Fruit fly (Drosophila melanogaster): Measurements from ENCODE around the gene CG13473.

Gene CG13473

dm6 chr3L:14708053-14708452 is 20.5 kb upstream of the CG13473 start (continued):
- TF ChIP-seq CG3281 (GFP tag; optimal IDR thresholded peaks at IDR 0.05) (peak; percentile 65), lov (optimal IDR thresholded peaks at IDR 0.05) (no peak), lov (GFP tag; IDR thresholded peaks at IDR 0.05) (no peak), Camta (GFP tag; optimal IDR thresholded peaks at IDR 0.05) (peak; percentile 53), CG1792 (GFP tag; optimal IDR thresholded peaks at IDR 0.05) (peak; percentile 74), CG7839 (tag; optimal IDR thresholded peaks at IDR 0.05) (peak; percentile 8), unpg (GFP tag; optimal IDR thresholded peaks at IDR 0.05) (peak; percentile 33), B-H1 (GFP tag; IDR thresholded peaks at IDR 0.05) (peak; percentile 18; the same call in 1 of the 3 replicates), danr (GFP tag; IDR thresholded peaks at IDR 0.05) (no peak), CG18764 (GFP tag; optimal IDR thresholded peaks at IDR 0.05) (peak; percentile 50), CG17912 (GFP tag; optimal IDR thresholded peaks at IDR 0.05) (no peak), scrt (GFP tag; optimal IDR thresholded peaks at IDR 0.05) (peak; percentile 32), CG3847 (GFP tag; IDR thresholded peaks at IDR 0.05) (no peak), org-1 (GFP tag; optimal IDR thresholded peaks at IDR 0.05) (peak; percentile 30), Fer3 (tag; optimal IDR thresholded peaks at IDR 0.05) (peak; percentile 67), maf-S (GFP tag; optimal IDR thresholded peaks at IDR 0.05) (peak; percentile 20), CG34376 (GFP tag; optimal IDR thresholded peaks at IDR 0.05) (peak; percentile 8), CG7786 (GFP tag; optimal IDR thresholded peaks at IDR 0.05) (peak; percentile 5), tll (GFP tag; optimal IDR thresholded peaks at IDR 0.05) (no peak), C15 (GFP tag; IDR thresholded peaks at IDR 0.05) (no peak), Hey (tag; optimal IDR thresholded peaks at IDR 0.05) (peak; percentile 27), CG17829 (tag; optimal IDR thresholded peaks at IDR 0.05) (no peak), fu2 (GFP tag; optimal IDR thresholded peaks at IDR 0.05) (peak; percentile 1), CG18011 (GFP tag; optimal IDR thresholded peaks at IDR 0.05) (peak; percentile 22), trh (GFP tag; optimal IDR thresholded peaks at IDR 0.05) (peak; percentile 40), chif (GFP tag; optimal IDR thresholded peaks at IDR 0.05) (peak in 1 of 2 experiments; percentile 64), fd3F (GFP tag; optimal IDR thresholded peaks at IDR 0.05) (peak; percentile 41), CG15696 (tag; optimal IDR thresholded peaks at IDR 0.05) (no peak), CG4424 (GFP tag; optimal IDR thresholded peaks at IDR 0.05) (peak; percentile 12), dmrt99B (tag; optimal IDR thresholded peaks at IDR 0.05) (peak; percentile 44), CG34224 (GFP tag; IDR thresholded peaks at IDR 0.05; ENCODE audit: partially characterized antibody) (no peak), CG8089 (GFP tag; optimal IDR thresholded peaks at IDR 0.05) (peak; percentile 5), tna (GFP tag; IDR thresholded peaks at IDR 0.05; ENCODE audit: partially characterized antibody) (no peak), exex (tag; optimal IDR thresholded peaks at IDR 0.05) (peak; percentile 23), grn (GFP tag; optimal IDR thresholded peaks at IDR 0.05) (no peak), luna (GFP tag; optimal IDR thresholded peaks at IDR 0.05) (peak; percentile 5), Ptx1 (GFP tag; IDR thresholded peaks at IDR 0.05) (no peak), CG14014 (GFP tag; IDR thresholded peaks at IDR 0.05) (peak; percentile 76; the same call in 1 of the 2 replicates), CG7556 (GFP tag; optimal IDR thresholded peaks at IDR 0.05) (no peak), CG13287 (GFP tag; IDR thresholded peaks at IDR 0.05; ENCODE audit: partially characterized antibody) (no peak), Nf-YC (tag; optimal IDR thresholded peaks at IDR 0.05) (no peak), CG15514 (GFP tag; optimal IDR thresholded peaks at IDR 0.05) (peak; percentile 70), hth (optimal IDR thresholded peaks at IDR 0.05) (no peak), CG8290 (GFP tag; optimal IDR thresholded peaks at IDR 0.05) (no peak), CG8290 (tag; optimal IDR thresholded peaks at IDR 0.05) (peak in 1 of 2 experiments; percentile 71), CG5953 (GFP tag; IDR thresholded peaks at IDR 0.05) (no peak), CG32767 (GFP tag; IDR thresholded peaks at IDR 0.05) (0 out of 2 replicates have a peak, but pooled peaks have one; percentile 13), CG10147 (GFP tag; optimal IDR thresholded peaks at IDR 0.05) (peak; percentile 54), fd64A (GFP tag; optimal IDR thresholded peaks at IDR 0.05) (peak; percentile 9), CG18599 (GFP tag; optimal IDR thresholded peaks at IDR 0.05) (peak; percentile 64), fd96Cb (tag; optimal IDR thresholded peaks at IDR 0.05) (no peak)
